Fruit fly (Drosophila melanogaster) whole organism, embryonic: ENCODE data around the gene Chd1.

Source experiments
- Bgb ChIP-seq: fragments of 200-800 bp; sonication (Bioruptor generic); IDR thresholded peaks from 2 replicates; pipeline ENCODE4 v1.3.6; 2022; ENCODE audit warnings: missing biosample characterization, missing genetic modification characterization; ENCODE audit not compliant: partially characterized antibody
- CG10431 ChIP-seq: fragments of 200-800 bp; sonication (Bioruptor generic); optimal IDR thresholded peaks from 3 replicates; lab custom pipeline; 2018; ENCODE audit warnings: missing biosample characterization, mild to moderate bottlenecking, missing genetic modification characterization
- CG14050 ChIP-seq: fragments of 200-800 bp; sonication (Bioruptor generic); IDR thresholded peaks from 3 replicates; pipeline ENCODE4 v1.3.6; 2022; ENCODE audit warnings: missing biosample characterization, missing genetic modification characterization
- CG14441 ChIP-seq: fragments of 200-800 bp; sonication (Bioruptor generic); IDR thresholded peaks from 2 replicates; pipeline ENCODE4 v1.3.6; 2022; ENCODE audit warnings: missing biosample characterization, missing genetic modification characterization
- CG14710 ChIP-seq: fragments of 200-800 bp; sonication (Bioruptor generic); optimal IDR thresholded peaks from 3 replicates; lab custom pipeline; 2019; ENCODE audit warnings: missing biosample characterization, mild to moderate bottlenecking, missing genetic modification characterization, moderate library complexity
- CG15514 ChIP-seq: fragments of 200-800 bp; sonication (Bioruptor generic); optimal IDR thresholded peaks from 3 replicates; lab custom pipeline; 2017; ENCODE audit warnings: missing biosample characterization, missing genetic modification characterization, mild to moderate bottlenecking, moderate library complexity, missing genetic modification reagents
- CG15601 ChIP-seq: fragments of 200-800 bp; sonication (Bioruptor generic); optimal IDR thresholded peaks from 3 replicates; lab custom pipeline; 2019; ENCODE audit warnings: missing biosample characterization, mild to moderate bottlenecking, missing genetic modification characterization, moderate library complexity
- CG1603 ChIP-seq: fragments of 200-800 bp; sonication (Bioruptor generic); optimal IDR thresholded peaks from 2 replicates; lab custom pipeline; 2019; ENCODE audit warnings: missing biosample characterization, mild to moderate bottlenecking, missing genetic modification characterization, moderate library complexity
- CG17829 ChIP-seq: fragments of 200-800 bp; optimal IDR thresholded peaks from 2 replicates; lab custom pipeline; 2019; ENCODE audit warnings: missing biosample characterization, mild to moderate bottlenecking, missing genetic modification characterization, moderate library complexity
- CG1792 ChIP-seq: fragments of 200-800 bp; sonication (Bioruptor generic); optimal IDR thresholded peaks from 2 replicates; lab custom pipeline; 2016; ENCODE audit warnings: missing biosample characterization, missing genetic modification characterization
- CG18619 ChIP-seq: fragments of 200-800 bp; sonication (Bioruptor generic); optimal IDR thresholded peaks from 3 replicates; lab custom pipeline; 2017; ENCODE audit warnings: missing biosample characterization, mild to moderate bottlenecking, missing genetic modification characterization
- CG2712 ChIP-seq: fragments of 200-800 bp; optimal IDR thresholded peaks from 3 replicates; lab custom pipeline; 2019; ENCODE audit warnings: missing biosample characterization, mild to moderate bottlenecking, missing genetic modification characterization, moderate library complexity
- CG30403 ChIP-seq: fragments of 200-800 bp; sonication (Bioruptor generic); optimal IDR thresholded peaks from 3 replicates; lab custom pipeline; 2016; ENCODE audit warnings: missing biosample characterization, missing genetic modification characterization
- CG32767 ChIP-seq: fragments of 200-800 bp; sonication (Bioruptor generic); IDR thresholded peaks from 2 replicates; pipeline ENCODE4 v1.3.6; 2022; ENCODE audit warnings: missing biosample characterization, missing genetic modification characterization
- CG33557 ChIP-seq: fragments of 200-800 bp; sonication (Bioruptor generic); optimal IDR thresholded peaks from 2 replicates; lab custom pipeline; 2019; ENCODE audit warnings: missing biosample characterization, mild to moderate bottlenecking, missing genetic modification characterization, moderate library complexity
- CG4854 ChIP-seq: fragments of 200-800 bp; sonication (Bioruptor generic); optimal IDR thresholded peaks from 2 replicates; lab custom pipeline; 2016; ENCODE audit warnings: missing biosample characterization, missing genetic modification characterization, inconsistent platforms
- CG8281 ChIP-seq: fragments of 200-800 bp; sonication (Bioruptor generic); optimal IDR thresholded peaks from 2 replicates; lab custom pipeline; 2018; ENCODE audit warnings: missing biosample characterization, mild to moderate bottlenecking, missing genetic modification characterization, moderate library complexity
- CG9727 ChIP-seq: fragments of 200-800 bp; sonication (Bioruptor generic); optimal IDR thresholded peaks from 3 replicates; lab custom pipeline; 2017; ENCODE audit warnings: missing biosample characterization, mild to moderate bottlenecking, missing genetic modification characterization
- CG9797 ChIP-seq: fragments of 200-800 bp; sonication (Bioruptor generic); optimal IDR thresholded peaks from 3 replicates; lab custom pipeline; 2018; ENCODE audit warnings: missing biosample characterization, mild to moderate bottlenecking, missing genetic modification characterization
- Camta ChIP-seq: fragments of 200-800 bp; sonication (Bioruptor generic); optimal IDR thresholded peaks from 2 replicates; lab custom pipeline; 2016; ENCODE audit warnings: missing biosample characterization, missing genetic modification characterization
- Dbx ChIP-seq: fragments of 200-800 bp; sonication (Bioruptor generic); IDR thresholded peaks from 3 replicates; pipeline ENCODE4 v1.3.6; 2022; ENCODE audit warnings: missing biosample characterization, missing genetic modification characterization
- Dek ChIP-seq: fragments of 200-800 bp; sonication (Bioruptor generic); optimal IDR thresholded peaks from 3 replicates; lab custom pipeline; 2019; ENCODE audit warnings: missing biosample characterization, mild to moderate bottlenecking, missing genetic modification characterization, moderate library complexity
- Dip3 ChIP-seq: fragments of 200-800 bp; sonication (Bioruptor generic); optimal IDR thresholded peaks from 3 replicates; lab custom pipeline; 2016; ENCODE audit warnings: missing biosample characterization, missing genetic modification characterization
- Doc3 ChIP-seq: fragments of 200-800 bp; sonication (Bioruptor generic); IDR thresholded peaks from 3 replicates; pipeline ENCODE4 v1.3.6; 2022; ENCODE audit warnings: missing biosample characterization, missing genetic modification characterization; ENCODE audit not compliant: partially characterized antibody
- Dref ChIP-seq: fragments of 200-800 bp; sonication (Bioruptor generic); IDR thresholded peaks from 2 replicates; pipeline ENCODE4 v1.3.6; 2022; ENCODE audit warnings: missing biosample characterization, missing genetic modification characterization
- E2f1 ChIP-seq: fragments of 200-800 bp; sonication (Bioruptor generic); IDR thresholded peaks from 2 replicates; pipeline ENCODE4 v1.3.6; 2022; ENCODE audit warnings: missing biosample characterization, missing genetic modification characterization
- E2f2 ChIP-seq: fragments of 200-800 bp; sonication (Bioruptor generic); IDR thresholded peaks from 2 replicates; pipeline ENCODE4 v1.3.6; 2022; ENCODE audit warnings: missing biosample characterization, missing genetic modification characterization
- Ets97D ChIP-seq: fragments of 200-800 bp; sonication (Bioruptor generic); optimal IDR thresholded peaks from 3 replicates; lab custom pipeline; 2016; ENCODE audit warnings: missing biosample characterization, missing genetic modification characterization
- Hmr ChIP-seq: fragments of 200-800 bp; sonication (Bioruptor generic); optimal IDR thresholded peaks from 3 replicates; lab custom pipeline; 2017; ENCODE audit warnings: mild to moderate bottlenecking, missing biosample characterization, missing genetic modification reagents, missing genetic modification characterization
- Med ChIP-seq: fragments of 200-800 bp; sonication (Bioruptor generic); peaks from one replicate; lab custom pipeline; 2016; ENCODE audit warnings: missing biosample characterization, missing genetic modification characterization, mild to moderate bottlenecking, inconsistent platforms, moderate library complexity
- Myb ChIP-seq: fragments of 200-800 bp; sonication (Bioruptor generic); optimal IDR thresholded peaks from 2 replicates; lab custom pipeline; 2016; ENCODE audit warnings: missing biosample characterization, missing genetic modification characterization
- Opbp ChIP-seq: fragments of 200-800 bp; sonication (Bioruptor generic); IDR thresholded peaks from 3 replicates; pipeline ENCODE4 v1.3.6; 2022; ENCODE audit warnings: missing biosample characterization, missing genetic modification characterization; ENCODE audit not compliant: partially characterized antibody
- Vsx1 ChIP-seq: fragments of 200-800 bp; sonication (Bioruptor generic); optimal IDR thresholded peaks from 2 replicates; lab custom pipeline; 2017; ENCODE audit warnings: missing biosample characterization, mild to moderate bottlenecking, missing genetic modification characterization, missing genetic modification reagents
- amos ChIP-seq: fragments of 200-800 bp; sonication (Bioruptor generic); IDR thresholded peaks from 2 replicates; pipeline ENCODE4 v1.3.6; 2022; ENCODE audit warnings: missing biosample characterization, missing genetic modification characterization; ENCODE audit not compliant: partially characterized antibody
- ato ChIP-seq: fragments of 200-800 bp; sonication (Bioruptor generic); IDR thresholded peaks from 2 replicates; pipeline ENCODE4 v1.3.6; 2022; ENCODE audit warnings: missing biosample characterization, missing genetic modification characterization; ENCODE audit not compliant: partially characterized antibody
- chinmo ChIP-seq: fragments of 200-800 bp; sonication (Bioruptor generic); IDR thresholded peaks from 4 replicates; pipeline ENCODE4 v1.3.6; 2022; ENCODE audit warnings: missing biosample characterization, missing genetic modification characterization; ENCODE audit not compliant: partially characterized antibody
- en ChIP-seq: fragments of 200-800 bp; sonication (Bioruptor generic); optimal IDR thresholded peaks from 2 replicates; lab custom pipeline; 2016; ENCODE audit warnings: missing biosample characterization, missing genetic modification characterization
- gcm ChIP-seq: fragments of 200-800 bp; sonication (Bioruptor generic); optimal IDR thresholded peaks from 2 replicates; lab custom pipeline; 2019; ENCODE audit warnings: missing biosample characterization, mild to moderate bottlenecking, missing genetic modification characterization, moderate library complexity
- hb ChIP-seq: fragments of 200-800 bp; sonication (Bioruptor generic); IDR thresholded peaks from 3 replicates; pipeline ENCODE4 v1.3.6; 2022; ENCODE audit warnings: missing biosample characterization, missing genetic modification characterization; ENCODE audit not compliant: partially characterized antibody
- insv ChIP-seq, 2 experiments: fragments of 200-800 bp; sonication (Bioruptor generic); optimal IDR thresholded peaks; 3 replicates each; lab custom pipeline; 2016 to 2018; ENCODE audit warnings: missing biosample characterization in 2 of 2, missing genetic modification characterization in 2 of 2
- inv ChIP-seq: fragments of 200-800 bp; sonication (Bioruptor generic); IDR thresholded peaks from 2 replicates; pipeline ENCODE4 v1.3.6; 2022; ENCODE audit warnings: missing biosample characterization, missing genetic modification characterization; ENCODE audit not compliant: partially characterized antibody
- knrl ChIP-seq: fragments of 200-800 bp; sonication (Bioruptor generic); IDR thresholded peaks from 3 replicates; pipeline ENCODE4 v1.3.6; 2022; ENCODE audit warnings: missing biosample characterization, missing genetic modification characterization; ENCODE audit not compliant: partially characterized antibody
- pzg ChIP-seq: fragments of 200-800 bp; sonication (Bioruptor generic); optimal IDR thresholded peaks from 3 replicates; lab custom pipeline; 2018; ENCODE audit warnings: missing biosample characterization, mild to moderate bottlenecking, missing genetic modification characterization, moderate library complexity
- sna ChIP-seq: fragments of 200-800 bp; sonication (Bioruptor generic); IDR thresholded peaks from 2 replicates; pipeline ENCODE4 v1.3.6; 2022; ENCODE audit warnings: missing biosample characterization, missing genetic modification characterization; ENCODE audit not compliant: partially characterized antibody
- trem ChIP-seq: fragments of 200-800 bp; optimal IDR thresholded peaks from 3 replicates; lab custom pipeline; 2019; ENCODE audit warnings: missing biosample characterization, mild to moderate bottlenecking, missing genetic modification characterization, moderate library complexity
- trh ChIP-seq: fragments of 200-800 bp; sonication (Bioruptor generic); optimal IDR thresholded peaks from 2 replicates; lab custom pipeline; 2016; ENCODE audit warnings: missing biosample characterization, missing genetic modification characterization
- unc-4 ChIP-seq: fragments of 200-800 bp; sonication (Bioruptor generic); IDR thresholded peaks from 2 replicates; pipeline ENCODE4 v1.3.6; 2022; ENCODE audit warnings: missing biosample characterization, missing genetic modification characterization; ENCODE audit not compliant: partially characterized antibody

Chd1 gene

dm6 chr2L:2972439-2972936 is 15.0 kb downstream of the Chd1 start, which contains the start of the genes Rrp1 and gammaTub23C (continued):
- TF ChIP-seq Dek (tag; lab: Kevin White, UChicago) (peak; percentile 85), CG10431 (GFP tag; lab: Kevin White, UChicago) (peak; percentile 80), CG14441 (peak; percentile 81), CG2712 (peak; percentile 94), Camta (peak; percentile 67), CG33557 (peak; percentile 90), Hmr (GFP tag; lab: Kevin White, UChicago) (peak; percentile 91), Dip3 (GFP tag; lab: Kevin White, UChicago) (peak; percentile 81), CG9727 (GFP tag; lab: Kevin White, UChicago) (peak; percentile 95), sna (no peak), CG18619 (GFP tag; lab: Kevin White, UChicago) (peak; percentile 94), CG4854 (GFP tag; lab: Kevin White, UChicago) (peak; percentile 76), CG32767 (GFP tag; lab: Robert Waterston, UW) (peak; percentile 78; the same call in 1 of the 2 replicates), CG15601 (tag; lab: Kevin White, UChicago) (peak; percentile 82), gcm (GFP tag; lab: Kevin White, UChicago) (peak; percentile 86), Dbx (GFP tag; lab: Robert Waterston, UW) (peak; percentile 83), insv (GFP tag; optimal IDR thresholded peaks at IDR 0.05; lab: Kevin White, UChicago) (peak in 1 of 2 experiments; percentile 74)

DNA sequence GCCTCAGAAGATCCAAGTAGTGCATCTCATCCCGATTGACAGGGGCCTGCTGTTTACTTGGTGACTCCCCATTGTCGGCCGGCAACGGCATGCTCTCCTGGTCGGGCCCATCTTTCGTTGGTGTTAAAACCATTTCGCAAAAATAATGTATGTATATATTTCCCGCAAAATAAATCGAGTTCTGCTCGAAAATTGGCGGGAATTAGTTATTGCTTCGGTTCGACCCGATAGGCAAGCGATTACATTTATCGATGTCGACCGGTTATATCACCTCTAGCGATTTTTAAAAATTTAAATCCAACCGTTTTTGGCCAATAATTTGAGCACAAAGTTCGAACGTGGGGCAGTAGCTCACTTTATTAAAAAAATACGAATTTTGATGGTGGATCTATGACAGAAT is 18.1 kb downstream of the Chd1 start, which contains the start of gene Ts:
Gene Ts (minus strand): TSS at position 201 of the 400 bp plus-strand sequence.
- 0 out of 4 replicates have a peak, but pooled peaks have one; percentile 71 for TF ChIP-seq chinmo (GFP tag; lab: Robert Waterston, UW)
- peak; percentile 60 for TF ChIP-seq Ets97D (GFP tag; lab: Kevin White, UChicago)
- TF ChIP-seq trh (GFP tag; lab: Kevin White, UChicago) = no peak
- TF ChIP-seq Dref (GFP tag; lab: Robert Waterston, UW) = peak; percentile 86
- TF ChIP-seq CG1792 (GFP tag; lab: Kevin White, UChicago) = no peak
- no peak for TF ChIP-seq Vsx1 (GFP tag; lab: Kevin White, UChicago)
- TF ChIP-seq CG9797 = peak; percentile 18
- peak; percentile 3 for TF ChIP-seq CG14710 (tag; lab: Kevin White, UChicago)
- peak; percentile 88; the same call in 2 of the 3 replicates for TF ChIP-seq Opbp (GFP tag; lab: Robert Waterston, UW)
- TF ChIP-seq inv = peak; percentile 43; the same call in 1 of the 2 replicates
- peak; percentile 70 for TF ChIP-seq Doc3 (GFP tag; lab: Robert Waterston, UW)
- peak; percentile 92 for TF ChIP-seq E2f2 (GFP tag; lab: Robert Waterston, UW)
- peak; percentile 88 for TF ChIP-seq Bgb (GFP tag; lab: Robert Waterston, UW)
- TF ChIP-seq unc-4 = peak; percentile 65
- peak; percentile 66; the same call in 1 of the 2 replicates for TF ChIP-seq E2f1 (GFP tag; lab: Robert Waterston, UW)
- peak; percentile 88 for TF ChIP-seq CG17829 (tag; lab: Kevin White, UChicago)
- no peak for TF ChIP-seq CG30403 (GFP tag; lab: Kevin White, UChicago)
- peak; percentile 74 for TF ChIP-seq hb (GFP tag; lab: Robert Waterston, UW)
- TF ChIP-seq amos (GFP tag; lab: Robert Waterston, UW) = peak; percentile 76; the same call in 1 of the 2 replicates
- TF ChIP-seq CG8281 = no peak
- peak; percentile 83 for TF ChIP-seq ato
- TF ChIP-seq CG14050 (GFP tag; lab: Robert Waterston, UW) = no peak
- TF ChIP-seq CG1603 (tag; lab: Kevin White, UChicago) = peak; percentile 55
- peak; percentile 97 for TF ChIP-seq Myb (GFP tag; lab: Kevin White, UChicago)
- peak; percentile 56; the same call in 2 of the 3 replicates for TF ChIP-seq knrl (GFP tag; lab: Robert Waterston, UW)
- peak; percentile 58 for TF ChIP-seq trem (tag; lab: Kevin White, UChicago)
- TF ChIP-seq pzg = peak; percentile 60
- TF ChIP-seq CG2712 = peak; percentile 6
- TF ChIP-seq CG15514 = peak; percentile 56
- TF ChIP-seq en (GFP tag; lab: Kevin White, UChicago) = no peak
- peak; percentile 52 for TF ChIP-seq Med (GFP tag; lab: Kevin White, UChicago)
